Fruit fly (Drosophila melanogaster): ENCODE measurements around the gene Vps36.

DNA sequence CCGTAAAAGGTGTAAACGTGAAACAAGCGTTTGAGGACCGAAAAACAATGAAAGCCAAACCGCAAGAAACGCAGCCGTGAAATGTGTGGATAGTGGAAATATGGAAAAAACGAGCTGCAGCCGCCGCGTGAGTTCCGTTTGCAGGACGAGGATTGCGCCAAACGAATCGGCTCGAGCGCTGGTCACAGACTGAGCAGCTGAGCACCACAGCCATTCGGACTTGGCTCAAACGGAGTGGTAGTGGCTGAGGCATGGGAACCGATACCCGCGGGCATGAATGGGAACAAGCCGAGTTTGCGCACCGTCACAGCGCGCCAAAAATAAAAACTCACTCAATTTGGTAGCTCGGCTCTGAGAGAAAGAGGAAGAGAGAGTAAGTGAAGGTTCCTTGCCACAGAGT is 38.3 kb downstream of the Vps36 start, which contains the start of gene CG10089:
- no peak for TF ChIP-seq pan (optimal IDR thresholded peaks at IDR 0.05)
- TF ChIP-seq Hr83 (GFP tag; optimal IDR thresholded peaks at IDR 0.05; ENCODE audit: poor library complexity, severe bottlenecking): no peak
- peak; percentile 18 for TF ChIP-seq Dif (GFP tag; optimal IDR thresholded peaks at IDR 0.05; ENCODE audit: partially characterized antibody)
- TF ChIP-seq CrebA (GFP tag; optimal IDR thresholded peaks at IDR 0.05; ENCODE audit: borderline replicate concordance): no peak
- no peak for TF ChIP-seq Mio (GFP tag; optimal IDR thresholded peaks at IDR 0.05)
- TF ChIP-seq usp (GFP tag; optimal IDR thresholded peaks at IDR 0.05): no peak
- no peak for TF ChIP-seq br (GFP tag; optimal IDR thresholded peaks at IDR 0.05)
- no peak for TF ChIP-seq ey (GFP tag; optimal IDR thresholded peaks at IDR 0.05)
- TF ChIP-seq Abd-B (GFP tag; optimal IDR thresholded peaks at IDR 0.05): no peak
- TF ChIP-seq Sp1 (GFP tag; optimal IDR thresholded peaks at IDR 0.05): no peak
- TF ChIP-seq h (GFP tag; optimal IDR thresholded peaks at IDR 0.05): no peak
- TF ChIP-seq OdsH (GFP tag; optimal IDR thresholded peaks at IDR 0.05): no peak
- TF ChIP-seq rgr (GFP tag; optimal IDR thresholded peaks at IDR 0.05): no peak
- no peak for TF ChIP-seq CG9705 (GFP tag; optimal IDR thresholded peaks at IDR 0.05)

Data from whole organism, wandering third instar larva.